Fruit fly (Drosophila melanogaster): ENCODE measurements around the gene CG11723.
A peak's percentile ranks its signal among the peaks of the same experiment; 100 is the strongest.

dm6 chr2L:2164520-2165237 is 17.6 kb upstream of the CG11723 start:
- TF ChIP-seq CG14711 (tag; optimal IDR thresholded peaks at IDR 0.05): no peak
- TF ChIP-seq cic (GFP tag; optimal IDR thresholded peaks at IDR 0.05): no peak
- TF ChIP-seq ovo (GFP tag; optimal IDR thresholded peaks at IDR 0.05): no peak
- peak; percentile 3 for TF ChIP-seq pad (GFP tag; optimal IDR thresholded peaks at IDR 0.05)
- TF ChIP-seq CG1620 (GFP tag; optimal IDR thresholded peaks at IDR 0.05): no peak
- no peak for TF ChIP-seq CG7101 (tag; optimal IDR thresholded peaks at IDR 0.05)
- TF ChIP-seq CG5204 (GFP tag; optimal IDR thresholded peaks at IDR 0.05): no peak
- no peak for TF ChIP-seq Crg-1 (GFP tag; optimal IDR thresholded peaks at IDR 0.05)
- TF ChIP-seq CG7045 (GFP tag; optimal IDR thresholded peaks at IDR 0.05): no peak
- no peak for TF ChIP-seq kay (GFP tag; ENCODE audit: borderline replicate concordance)
- TF ChIP-seq Clk (GFP tag; optimal IDR thresholded peaks at IDR 0.05): no peak
- no peak for TF ChIP-seq CG33017 (tag; optimal IDR thresholded peaks at IDR 0.05)
- no peak for TF ChIP-seq Mnt (GFP tag; optimal IDR thresholded peaks at IDR 0.05)
